Fruit fly (Drosophila melanogaster) whole organism: ENCODE measurements around the gene CG11349.
A peak's percentile ranks its signal among the peaks of the same experiment; 100 is the strongest.

ENCODE experiments used
- CG8478 ChIP-seq: fragments of >200 bp; optimal IDR thresholded peaks from 2 replicates; lab custom pipeline; 2018; ENCODE audit warnings: inconsistent platforms
- Dll ChIP-seq: fragments of >200 bp; optimal IDR thresholded peaks from 2 replicates; lab custom pipeline; 2017
- EcR ChIP-seq, 2 experiments: fragments of >200 bp; optimal IDR thresholded peaks; 2 replicates each; lab custom pipeline; 2017; ENCODE audit warnings: missing biosample characterization in 2 of 2, missing genetic modification characterization in 2 of 2, missing genetic modification reagents in 2 of 2
- pan ChIP-seq: fragments of >200 bp; optimal IDR thresholded peaks from 2 replicates; lab custom pipeline; 2017
- usp ChIP-seq: fragments of >200 bp; optimal IDR thresholded peaks from 2 replicates; lab custom pipeline; 2017; ENCODE audit warnings: missing biosample characterization, missing genetic modification characterization, mixed read lengths

DNA sequence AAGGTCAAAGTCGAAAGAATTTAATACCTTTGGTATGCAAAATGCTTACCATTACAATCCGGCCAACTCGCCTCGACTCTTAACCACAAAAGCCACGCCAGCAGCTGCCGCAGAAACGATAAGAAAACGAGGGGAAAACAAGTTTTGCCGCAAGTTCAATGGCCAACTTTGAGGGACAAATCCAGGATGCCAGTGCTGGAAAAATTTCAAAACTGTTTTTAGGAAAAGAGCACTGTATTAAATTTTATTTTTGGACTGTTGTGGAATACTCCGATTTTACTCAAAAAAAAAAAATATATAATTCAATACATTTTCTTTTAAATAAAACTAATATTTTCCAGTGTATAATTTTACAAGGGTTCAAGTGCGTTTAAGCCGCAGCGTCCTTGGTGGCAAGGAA, 21.7 kb downstream of the CG11349 start:
- TF ChIP-seq pan (lab: Kevin White, UChicago): no peak
- no peak for TF ChIP-seq usp (GFP tag; lab: Kevin White, UChicago)
- peak in 1 of 2 experiments; percentile 66 for TF ChIP-seq EcR (GFP tag; optimal IDR thresholded peaks at IDR 0.05; lab: Kevin White, UChicago)
- no peak for TF ChIP-seq Dll
- no peak for TF ChIP-seq CG8478 (lab: Kevin White, UChicago)
